Fruit fly (Drosophila melanogaster) whole organism: ENCODE data around the gene CG2656.

Source experiments
- CG8478 ChIP-seq: fragments of >200 bp; optimal IDR thresholded peaks from 2 replicates; lab custom pipeline; 2018; ENCODE audit warnings: inconsistent platforms
- Dll ChIP-seq: fragments of >200 bp; optimal IDR thresholded peaks from 2 replicates; lab custom pipeline; 2017
- EcR ChIP-seq, 2 experiments: fragments of >200 bp; optimal IDR thresholded peaks; 2 replicates each; lab custom pipeline; 2017; ENCODE audit warnings: missing biosample characterization in 2 of 2, missing genetic modification characterization in 2 of 2, missing genetic modification reagents in 2 of 2
- pan ChIP-seq: fragments of >200 bp; optimal IDR thresholded peaks from 2 replicates; lab custom pipeline; 2017
- psq ChIP-seq: fragments of >200 bp; optimal IDR thresholded peaks from 2 replicates; lab custom pipeline; 2017
- usp ChIP-seq: fragments of >200 bp; optimal IDR thresholded peaks from 2 replicates; lab custom pipeline; 2017; ENCODE audit warnings: missing biosample characterization, missing genetic modification characterization, mixed read lengths

Gene CG2656

dm6 chr3R:7169927-7170326 is 25.4 kb downstream of the CG2656 start:
- TF ChIP-seq usp (GFP tag; lab: Kevin White, UChicago) (no peak), CG8478 (lab: Kevin White, UChicago) (no peak), psq (lab: Kevin White, UChicago) (no peak), EcR (GFP tag; optimal IDR thresholded peaks at IDR 0.05; lab: Kevin White, UChicago) (no peak), pan (no peak), Dll (no peak)

- TF ChIP-seq psq (lab: Kevin White, UChicago): no peak
- TF ChIP-seq usp (GFP tag; lab: Kevin White, UChicago): no peak
- peak in 1 of 2 experiments; percentile 67 for TF ChIP-seq EcR (GFP tag; optimal IDR thresholded peaks at IDR 0.05; lab: Kevin White, UChicago)
- no peak for TF ChIP-seq pan
These were observed 27.0 kb downstream of the CG2656 start for dm6 chr3R:7171384-7172099.

dm6 chr3R:7172978-7173377 is 28.5 kb downstream of the CG2656 start:
- TF ChIP-seq EcR (GFP tag; optimal IDR thresholded peaks at IDR 0.05; lab: Kevin White, UChicago) (no peak), psq (lab: Kevin White, UChicago) (no peak), Dll (no peak), usp (GFP tag; lab: Kevin White, UChicago) (no peak), pan (no peak), CG8478 (lab: Kevin White, UChicago) (no peak)

dm6 chr3R:7174755-7175154 is 30.2 kb downstream of the CG2656 start:
- TF ChIP-seq CG8478 (lab: Kevin White, UChicago) (no peak), usp (GFP tag; lab: Kevin White, UChicago) (no peak), Dll (no peak), pan (no peak), EcR (GFP tag; optimal IDR thresholded peaks at IDR 0.05; lab: Kevin White, UChicago) (no peak), psq (lab: Kevin White, UChicago) (no peak)

- TF ChIP-seq pan (no peak), Dll (no peak), CG8478 (lab: Kevin White, UChicago) (no peak), psq (lab: Kevin White, UChicago) (no peak), usp (GFP tag; lab: Kevin White, UChicago) (no peak), EcR (GFP tag; optimal IDR thresholded peaks at IDR 0.05; lab: Kevin White, UChicago) (no peak)
These were observed 41.9 kb downstream of the CG2656 start, which contains the start of the genes CG10055 and lap for dm6 chr3R:7186242-7187092. CG10055 (minus strand) TSS chr3R:7186673. lap (plus strand) TSS chr3R:7186994.

dm6 chr3R:7187093-7187912 is 42.8 kb downstream of the CG2656 start:
- TF ChIP-seq CG8478 (lab: Kevin White, UChicago) (no peak), psq (lab: Kevin White, UChicago) (no peak), usp (GFP tag; lab: Kevin White, UChicago) (no peak), EcR (GFP tag; optimal IDR thresholded peaks at IDR 0.05; lab: Kevin White, UChicago) (no peak), pan (no peak), Dll (no peak)

- TF ChIP-seq psq (lab: Kevin White, UChicago) (no peak), CG8478 (lab: Kevin White, UChicago) (no peak), EcR (GFP tag; optimal IDR thresholded peaks at IDR 0.05; lab: Kevin White, UChicago) (no peak), usp (GFP tag; lab: Kevin White, UChicago) (no peak), pan (no peak), Dll (no peak)
These were observed 43.5 kb downstream of the CG2656 start for dm6 chr3R:7187989-7188388.

- TF ChIP-seq CG8478 (lab: Kevin White, UChicago) (no peak), pan (no peak), psq (lab: Kevin White, UChicago) (no peak), Dll (no peak), EcR (GFP tag; optimal IDR thresholded peaks at IDR 0.05; lab: Kevin White, UChicago) (no peak), usp (GFP tag; lab: Kevin White, UChicago) (no peak)
These were observed 44.2 kb downstream of the CG2656 start for dm6 chr3R:7188697-7189096.

dm6 chr3R:7199849-7200248 is 55.3 kb downstream of the CG2656 start:
- no peak for TF ChIP-seq EcR (GFP tag; optimal IDR thresholded peaks at IDR 0.05; lab: Kevin White, UChicago)
- TF ChIP-seq Dll: no peak
- no peak for TF ChIP-seq pan
- TF ChIP-seq usp (GFP tag; lab: Kevin White, UChicago): no peak
- TF ChIP-seq CG8478 (lab: Kevin White, UChicago): no peak

dm6 chr3R:7200670-7201069 is 56.1 kb downstream of the CG2656 start, which contains the start of gene CG14609:
CG14609 (plus strand) TSS chr3R:7200970.
- TF ChIP-seq pan: no peak
- TF ChIP-seq psq (lab: Kevin White, UChicago): no peak
- no peak for TF ChIP-seq CG8478 (lab: Kevin White, UChicago)
- no peak for TF ChIP-seq Dll
- no peak for TF ChIP-seq EcR (GFP tag; optimal IDR thresholded peaks at IDR 0.05; lab: Kevin White, UChicago)
- TF ChIP-seq usp (GFP tag; lab: Kevin White, UChicago): no peak
